Fruit fly (Drosophila melanogaster): ENCODE data around the gene Tcs3.

Gene Tcs3

dm6 chr3L:16390793-16391192, 39.0 kb downstream of the Tcs3 start:
- TF ChIP-seq pan (optimal IDR thresholded peaks at IDR 0.05), result no peak
- no peak for TF ChIP-seq usp (GFP tag; optimal IDR thresholded peaks at IDR 0.05)
- TF ChIP-seq EcR (GFP tag; optimal IDR thresholded peaks at IDR 0.05), result no peak
- no peak for TF ChIP-seq psq (optimal IDR thresholded peaks at IDR 0.05)
- no peak for TF ChIP-seq CG8478 (optimal IDR thresholded peaks at IDR 0.05)
- no peak for TF ChIP-seq Dll (optimal IDR thresholded peaks at IDR 0.05)

- TF ChIP-seq usp (GFP tag; optimal IDR thresholded peaks at IDR 0.05) (no peak), CG8478 (optimal IDR thresholded peaks at IDR 0.05) (no peak), EcR (GFP tag; optimal IDR thresholded peaks at IDR 0.05) (no peak), Dll (optimal IDR thresholded peaks at IDR 0.05) (no peak), psq (optimal IDR thresholded peaks at IDR 0.05) (no peak), pan (optimal IDR thresholded peaks at IDR 0.05) (no peak)
Observed at dm6 chr3L:16391257-16391656, 39.5 kb downstream of the Tcs3 start.

- TF ChIP-seq EcR (GFP tag; optimal IDR thresholded peaks at IDR 0.05) (no peak), psq (optimal IDR thresholded peaks at IDR 0.05) (no peak), CG8478 (optimal IDR thresholded peaks at IDR 0.05) (no peak), pan (optimal IDR thresholded peaks at IDR 0.05) (no peak), usp (GFP tag; optimal IDR thresholded peaks at IDR 0.05) (no peak), Dll (optimal IDR thresholded peaks at IDR 0.05) (no peak)
Observed at dm6 chr3L:16392203-16392800, 40.5 kb downstream of the Tcs3 start.

- TF ChIP-seq CG8478 (optimal IDR thresholded peaks at IDR 0.05) (no peak), usp (GFP tag; optimal IDR thresholded peaks at IDR 0.05) (no peak), pan (optimal IDR thresholded peaks at IDR 0.05) (no peak), psq (optimal IDR thresholded peaks at IDR 0.05) (no peak), EcR (GFP tag; optimal IDR thresholded peaks at IDR 0.05) (no peak), Dll (optimal IDR thresholded peaks at IDR 0.05) (no peak)
Observed at dm6 chr3L:16392874-16393273, 41.1 kb downstream of the Tcs3 start.

- TF ChIP-seq CG8478 (optimal IDR thresholded peaks at IDR 0.05) (no peak), EcR (GFP tag; optimal IDR thresholded peaks at IDR 0.05) (no peak), pan (optimal IDR thresholded peaks at IDR 0.05) (no peak), psq (optimal IDR thresholded peaks at IDR 0.05) (no peak), usp (GFP tag; optimal IDR thresholded peaks at IDR 0.05) (no peak), Dll (optimal IDR thresholded peaks at IDR 0.05) (no peak)
Observed at dm6 chr3L:16393700-16394099, 41.9 kb downstream of the Tcs3 start.

dm6 chr3L:16394506-16394905, 42.7 kb downstream of the Tcs3 start, which contains the start of gene Gagr:
TSS of gene Gagr (plus strand) at chr3L:16394586.
- no peak for TF ChIP-seq psq (optimal IDR thresholded peaks at IDR 0.05)
- no peak for TF ChIP-seq CG8478 (optimal IDR thresholded peaks at IDR 0.05)
- TF ChIP-seq usp (GFP tag; optimal IDR thresholded peaks at IDR 0.05), result no peak
- TF ChIP-seq Dll (optimal IDR thresholded peaks at IDR 0.05), result no peak
- TF ChIP-seq EcR (GFP tag; optimal IDR thresholded peaks at IDR 0.05), result no peak
- TF ChIP-seq pan (optimal IDR thresholded peaks at IDR 0.05), result no peak

dm6 chr3L:16400175-16400574, 48.4 kb downstream of the Tcs3 start, which contains the start of gene CG44836:
TSS of gene CG44836 (minus strand) at chr3L:16400275.
- TF ChIP-seq EcR (GFP tag; optimal IDR thresholded peaks at IDR 0.05), result no peak

- TF ChIP-seq CG8478 (optimal IDR thresholded peaks at IDR 0.05) (no peak), EcR (GFP tag; optimal IDR thresholded peaks at IDR 0.05) (no peak), pan (optimal IDR thresholded peaks at IDR 0.05) (no peak), usp (GFP tag; optimal IDR thresholded peaks at IDR 0.05) (no peak), psq (optimal IDR thresholded peaks at IDR 0.05) (no peak)
Observed at dm6 chr3L:16402253-16402652, 50.5 kb downstream of the Tcs3 start.

All from whole organism.